Worm (Caenorhabditis elegans): ENCODE results near the gene cox-16.

DNA sequence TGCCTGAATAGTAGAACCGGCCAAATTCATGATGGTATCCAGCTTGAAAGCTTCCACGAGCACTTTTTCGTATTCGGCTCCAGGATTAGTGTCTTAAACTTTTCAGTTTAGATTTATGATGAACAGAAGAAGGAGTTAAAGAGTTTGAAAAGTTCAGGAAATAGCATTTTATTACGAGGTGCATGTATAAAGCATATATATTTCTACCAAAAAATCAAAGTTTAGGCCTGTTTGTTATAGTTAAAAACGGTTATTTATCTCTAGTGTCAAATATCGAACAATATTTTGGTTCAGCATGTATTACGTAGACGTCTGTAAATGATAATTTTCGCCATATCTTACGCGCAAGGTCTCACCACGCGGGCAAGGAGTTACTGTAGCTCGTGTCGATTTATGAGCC is 45.3 kb upstream of the cox-16 start, which contains the start of gene klc-2:
- TF ChIP-seq R02D3.7 (tag; optimal IDR thresholded peaks at IDR 0.05), result no peak
- TF ChIP-seq pqm-1 (tag; optimal IDR thresholded peaks at IDR 0.05), result no peak

Data from whole organism, L4 larva.